Fruit fly (Drosophila melanogaster): ENCODE results near the gene pic.

The pic gene

dm6 chr3R:13012990-13013389, 39.1 kb upstream of the pic start:
- TF ChIP-seq kay (GFP tag; ENCODE audit: borderline replicate concordance) (no peak), pad (GFP tag; optimal IDR thresholded peaks at IDR 0.05) (peak; percentile 43)

- TF ChIP-seq tj (GFP tag; optimal IDR thresholded peaks at IDR 0.05) (peak; percentile 96), Mnt (GFP tag; optimal IDR thresholded peaks at IDR 0.05) (no peak), CG14711 (tag; optimal IDR thresholded peaks at IDR 0.05) (peak; percentile 23), kay (GFP tag; ENCODE audit: borderline replicate concordance) (peak; percentile 89), CG7101 (tag; optimal IDR thresholded peaks at IDR 0.05) (no peak)
Measured at dm6 chr3R:13014168-13014881, 37.7 kb upstream of the pic start.

dm6 chr3R:13015402-13015801, 36.6 kb upstream of the pic start:
- TF ChIP-seq CG11617 (GFP tag; optimal IDR thresholded peaks at IDR 0.05) (no peak), toe (GFP tag; optimal IDR thresholded peaks at IDR 0.05) (no peak), CG12768 (GFP tag; optimal IDR thresholded peaks at IDR 0.05) (no peak), CG7101 (tag; optimal IDR thresholded peaks at IDR 0.05) (no peak), tj (GFP tag; optimal IDR thresholded peaks at IDR 0.05) (no peak), cnc (optimal IDR thresholded peaks at IDR 0.05) (no peak), pad (GFP tag; optimal IDR thresholded peaks at IDR 0.05) (no peak), CG1620 (GFP tag; optimal IDR thresholded peaks at IDR 0.05) (no peak), CG14711 (tag; optimal IDR thresholded peaks at IDR 0.05) (no peak), CG33017 (tag; optimal IDR thresholded peaks at IDR 0.05) (no peak), CG7045 (GFP tag; optimal IDR thresholded peaks at IDR 0.05) (no peak), cic (GFP tag; optimal IDR thresholded peaks at IDR 0.05) (no peak), Hr96 (GFP tag; optimal IDR thresholded peaks at IDR 0.05) (no peak), kay (GFP tag; ENCODE audit: borderline replicate concordance) (no peak), Crg-1 (GFP tag; optimal IDR thresholded peaks at IDR 0.05) (no peak)

- peak; percentile 21 for TF ChIP-seq CG12768 (GFP tag; optimal IDR thresholded peaks at IDR 0.05)
- no peak for TF ChIP-seq CG5204 (GFP tag; optimal IDR thresholded peaks at IDR 0.05)
- TF ChIP-seq Clk (GFP tag; optimal IDR thresholded peaks at IDR 0.05) = no peak
- TF ChIP-seq tj (GFP tag; optimal IDR thresholded peaks at IDR 0.05) = no peak
- TF ChIP-seq cnc (optimal IDR thresholded peaks at IDR 0.05) = no peak
- peak; percentile 67 for TF ChIP-seq kay (GFP tag; ENCODE audit: borderline replicate concordance)
- peak; percentile 15 for TF ChIP-seq ovo (GFP tag; optimal IDR thresholded peaks at IDR 0.05)
- no peak for TF ChIP-seq CG14711 (tag; optimal IDR thresholded peaks at IDR 0.05)
- TF ChIP-seq pad (GFP tag; optimal IDR thresholded peaks at IDR 0.05) = no peak
- no peak for TF ChIP-seq cic (GFP tag; optimal IDR thresholded peaks at IDR 0.05)
Measured at dm6 chr3R:13015811-13016766, 36.0 kb upstream of the pic start.

dm6 chr3R:13017623-13018036, 34.4 kb upstream of the pic start:
- TF ChIP-seq CG11617 (GFP tag; optimal IDR thresholded peaks at IDR 0.05) (peak; percentile 8), CG14711 (tag; optimal IDR thresholded peaks at IDR 0.05) (no peak), cic (GFP tag; optimal IDR thresholded peaks at IDR 0.05) (peak; percentile 90), Mnt (GFP tag; optimal IDR thresholded peaks at IDR 0.05) (peak; percentile 65), CG12768 (GFP tag; optimal IDR thresholded peaks at IDR 0.05) (peak; percentile 47), CG33017 (tag; optimal IDR thresholded peaks at IDR 0.05) (no peak), tj (GFP tag; optimal IDR thresholded peaks at IDR 0.05) (peak; percentile 40), kay (GFP tag; ENCODE audit: borderline replicate concordance) (peak; percentile 91)

- no peak for TF ChIP-seq bab1 (GFP tag; optimal IDR thresholded peaks at IDR 0.05)
- TF ChIP-seq CG12768 (GFP tag; optimal IDR thresholded peaks at IDR 0.05) = no peak
- TF ChIP-seq Mnt (GFP tag; optimal IDR thresholded peaks at IDR 0.05) = peak; percentile 36
- TF ChIP-seq cic (GFP tag; optimal IDR thresholded peaks at IDR 0.05) = peak; percentile 42
- TF ChIP-seq tj (GFP tag; optimal IDR thresholded peaks at IDR 0.05) = no peak
- TF ChIP-seq Clk (GFP tag; optimal IDR thresholded peaks at IDR 0.05) = no peak
- TF ChIP-seq kay (GFP tag; ENCODE audit: borderline replicate concordance) = no peak
- TF ChIP-seq CG11617 (GFP tag; optimal IDR thresholded peaks at IDR 0.05) = no peak
- no peak for TF ChIP-seq pad (GFP tag; optimal IDR thresholded peaks at IDR 0.05)
- no peak for TF ChIP-seq CG14711 (tag; optimal IDR thresholded peaks at IDR 0.05)
- no peak for TF ChIP-seq CG7101 (tag; optimal IDR thresholded peaks at IDR 0.05)
- TF ChIP-seq CG33017 (tag; optimal IDR thresholded peaks at IDR 0.05) = peak; percentile 19
- peak; percentile 5 for TF ChIP-seq ovo (GFP tag; optimal IDR thresholded peaks at IDR 0.05)
- no peak for TF ChIP-seq Hr96 (GFP tag; optimal IDR thresholded peaks at IDR 0.05)
- TF ChIP-seq CG5204 (GFP tag; optimal IDR thresholded peaks at IDR 0.05) = no peak
- TF ChIP-seq Crg-1 (GFP tag; optimal IDR thresholded peaks at IDR 0.05) = no peak
- no peak for TF ChIP-seq CG1620 (GFP tag; optimal IDR thresholded peaks at IDR 0.05)
- TF ChIP-seq toe (GFP tag; optimal IDR thresholded peaks at IDR 0.05) = no peak
- TF ChIP-seq cnc (optimal IDR thresholded peaks at IDR 0.05) = no peak
- no peak for TF ChIP-seq CG7045 (GFP tag; optimal IDR thresholded peaks at IDR 0.05)
Measured at dm6 chr3R:13018284-13018900, 33.7 kb upstream of the pic start.

All from whole organism, adult.